Fruit fly (Drosophila melanogaster) whole organism, embryonic: ENCODE results near the gene dia.

Experiments
- Asciz ChIP-seq: fragments of 200-800 bp; sonication (Bioruptor generic); optimal IDR thresholded peaks from 2 replicates; lab custom pipeline; 2017; ENCODE audit warnings: missing biosample characterization, mild to moderate bottlenecking, missing genetic modification characterization, missing genetic modification reagents
- Bdp1 ChIP-seq: fragments of 200-800 bp; sonication (Bioruptor generic); optimal IDR thresholded peaks from 3 replicates; lab custom pipeline; 2016; ENCODE audit warnings: missing biosample characterization, missing genetic modification characterization
- CG11398 ChIP-seq: fragments of 200-800 bp; sonication (Bioruptor generic); optimal IDR thresholded peaks from 2 replicates; lab custom pipeline; 2016; ENCODE audit warnings: missing biosample characterization, missing genetic modification characterization
- CG14667 ChIP-seq: fragments of 200-800 bp; sonication (Bioruptor generic); IDR thresholded peaks from 2 replicates; pipeline ENCODE4 v1.3.6; 2022; ENCODE audit warnings: missing biosample characterization, missing genetic modification characterization
- CG17186 ChIP-seq: fragments of 200-800 bp; sonication (Bioruptor generic); optimal IDR thresholded peaks from 3 replicates; lab custom pipeline; 2017; ENCODE audit warnings: missing biosample characterization, missing genetic modification reagents, missing genetic modification characterization
- CG17361 ChIP-seq: fragments of 200-800 bp; sonication (Bioruptor generic); IDR thresholded peaks from 3 replicates; pipeline ENCODE4 v1.3.6; 2022; ENCODE audit warnings: missing biosample characterization, missing genetic modification characterization
- CG18764 ChIP-seq: fragments of 200-800 bp; sonication (Bioruptor generic); optimal IDR thresholded peaks from 3 replicates; lab custom pipeline; 2016; ENCODE audit warnings: missing biosample characterization, missing genetic modification characterization
- CG2678 ChIP-seq: fragments of 200-800 bp; sonication (Bioruptor generic); optimal IDR thresholded peaks from 3 replicates; lab custom pipeline; 2019; ENCODE audit warnings: missing biosample characterization, mild to moderate bottlenecking, missing genetic modification characterization, moderate library complexity
- CG4820 ChIP-seq: fragments of 200-800 bp; sonication (Bioruptor generic); optimal IDR thresholded peaks from 3 replicates; lab custom pipeline; 2016; ENCODE audit warnings: missing biosample characterization, missing genetic modification characterization
- CG8478 ChIP-seq: fragments of >200 bp; optimal IDR thresholded peaks from 2 replicates; lab custom pipeline; 2018
- CG8765 ChIP-seq: fragments of 200-800 bp; sonication (Bioruptor generic); IDR thresholded peaks from 2 replicates; pipeline ENCODE4 v1.3.6; 2022; ENCODE audit warnings: missing biosample characterization, missing genetic modification characterization
- D19A ChIP-seq: fragments of 200-800 bp; optimal IDR thresholded peaks from 3 replicates; lab custom pipeline; 2019; ENCODE audit warnings: missing biosample characterization, mild to moderate bottlenecking, missing genetic modification characterization, moderate library complexity
- D19B ChIP-seq: fragments of 200-800 bp; sonication (Bioruptor generic); optimal IDR thresholded peaks from 2 replicates; lab custom pipeline; 2017; ENCODE audit warnings: missing biosample characterization, mild to moderate bottlenecking, missing genetic modification characterization
- Drgx ChIP-seq: fragments of 200-800 bp; sonication (Bioruptor generic); IDR thresholded peaks from 2 replicates; pipeline ENCODE4 v1.3.6; 2022; ENCODE audit warnings: missing biosample characterization, missing genetic modification characterization
- E2f2 ChIP-seq: fragments of 200-800 bp; sonication (Bioruptor generic); IDR thresholded peaks from 2 replicates; pipeline ENCODE4 v1.3.6; 2022; ENCODE audit warnings: missing biosample characterization, missing genetic modification characterization
- HLH54F ChIP-seq: fragments of 200-800 bp; sonication (Bioruptor generic); optimal IDR thresholded peaks from 3 replicates; lab custom pipeline; 2016; ENCODE audit warnings: missing biosample characterization, missing genetic modification characterization
- Hmr ChIP-seq: fragments of 200-800 bp; sonication (Bioruptor generic); optimal IDR thresholded peaks from 3 replicates; lab custom pipeline; 2017; ENCODE audit warnings: mild to moderate bottlenecking, missing biosample characterization, missing genetic modification reagents, missing genetic modification characterization
- Hr3 ChIP-seq: fragments of 200-800 bp; sonication (Bioruptor generic); optimal IDR thresholded peaks from 3 replicates; lab custom pipeline; 2016; ENCODE audit warnings: missing biosample characterization, missing genetic modification characterization
- Hr78 ChIP-seq, 2 experiments: fragments of 200-800 bp in 1 of 2; fragments of >200 bp in 1 of 2; sonication (Bioruptor generic) in 1 of 2; optimal IDR thresholded peaks; 2 replicates each; lab custom pipeline; 2017 to 2019; ENCODE audit warnings: missing biosample characterization in 2 of 2, missing genetic modification characterization in 2 of 2, mild to moderate bottlenecking in 1 of 2, moderate library complexity in 1 of 2
- NK7.1 ChIP-seq: fragments of 200-800 bp; sonication (Bioruptor generic); optimal IDR thresholded peaks from 3 replicates; lab custom pipeline; 2016; ENCODE audit warnings: missing biosample characterization, missing genetic modification characterization
- PHDP ChIP-seq: fragments of 200-800 bp; sonication (Bioruptor generic); optimal IDR thresholded peaks from 3 replicates; lab custom pipeline; 2018; ENCODE audit warnings: missing biosample characterization, mild to moderate bottlenecking, missing genetic modification characterization, moderate library complexity
- Side ChIP-seq: fragments of 200-800 bp; sonication (Bioruptor generic); optimal IDR thresholded peaks from 2 replicates; lab custom pipeline; 2016; ENCODE audit warnings: missing biosample characterization, missing genetic modification characterization
- Sin3A ChIP-seq: fragments of >200 bp; optimal IDR thresholded peaks from 2 replicates; lab custom pipeline; 2018
- Sry-β ChIP-seq: fragments of 200-800 bp; sonication (Bioruptor generic); optimal IDR thresholded peaks from 2 replicates; lab custom pipeline; 2018; ENCODE audit warnings: missing biosample characterization, mild to moderate bottlenecking, missing genetic modification characterization, moderate library complexity
- Ssrp ChIP-seq: fragments of 200-800 bp; sonication (Bioruptor generic); optimal IDR thresholded peaks from 2 replicates; lab custom pipeline; 2018; ENCODE audit warnings: missing biosample characterization, mild to moderate bottlenecking, missing genetic modification characterization, moderate library complexity
- Xbp1 ChIP-seq: fragments of 200-800 bp; sonication (Bioruptor generic); optimal IDR thresholded peaks from 3 replicates; lab custom pipeline; 2016; ENCODE audit warnings: missing biosample characterization, mild to moderate bottlenecking, missing genetic modification characterization
- ara ChIP-seq: fragments of 200-800 bp; sonication (Bioruptor generic); IDR thresholded peaks from 2 replicates; pipeline ENCODE4 v1.3.6; 2022; ENCODE audit warnings: missing biosample characterization, missing genetic modification characterization
- bbx ChIP-seq: fragments of 200-800 bp; sonication (Bioruptor generic); IDR thresholded peaks from 2 replicates; pipeline ENCODE4 v1.3.6; 2022; ENCODE audit warnings: missing biosample characterization, missing genetic modification characterization; ENCODE audit not compliant: partially characterized antibody
- cas ChIP-seq: fragments of 200-800 bp; sonication (Bioruptor generic); IDR thresholded peaks from 2 replicates; pipeline ENCODE4 v1.3.6; 2022; ENCODE audit warnings: missing biosample characterization, missing genetic modification characterization
- croc ChIP-seq: fragments of 200-800 bp; sonication (Bioruptor generic); conservative IDR thresholded peaks from 3 replicates; pipeline ENCODE4 v1.3.6; 2022; ENCODE audit warnings: missing biosample characterization, missing genetic modification characterization
- cwo ChIP-seq: fragments of 200-800 bp; sonication (Bioruptor generic); optimal IDR thresholded peaks from 3 replicates; lab custom pipeline; 2017; ENCODE audit warnings: missing biosample characterization, missing genetic modification characterization, mild to moderate bottlenecking, moderate library complexity, missing genetic modification reagents
- dm ChIP-seq: fragments of 200-800 bp; sonication (Bioruptor generic); optimal IDR thresholded peaks from 3 replicates; lab custom pipeline; 2016; ENCODE audit warnings: missing biosample characterization, missing genetic modification characterization
- emc ChIP-seq: fragments of 200-800 bp; sonication (Bioruptor generic); optimal IDR thresholded peaks from 2 replicates; lab custom pipeline; 2016; ENCODE audit warnings: missing biosample characterization, missing genetic modification characterization
- en ChIP-seq: fragments of 200-800 bp; sonication (Bioruptor generic); optimal IDR thresholded peaks from 2 replicates; lab custom pipeline; 2016; ENCODE audit warnings: missing biosample characterization, missing genetic modification characterization
- fd64A ChIP-seq: fragments of 200-800 bp; sonication (Bioruptor generic); optimal IDR thresholded peaks from 3 replicates; lab custom pipeline; 2018; ENCODE audit warnings: missing biosample characterization, mild to moderate bottlenecking, missing genetic modification characterization
- gfzf ChIP-seq: fragments of 200-800 bp; sonication (Bioruptor generic); optimal IDR thresholded peaks from 2 replicates; lab custom pipeline; 2016; ENCODE audit warnings: missing biosample characterization, mild to moderate bottlenecking, missing genetic modification characterization, moderate library complexity
- hb ChIP-seq: fragments of 200-800 bp; sonication (Bioruptor generic); IDR thresholded peaks from 3 replicates; pipeline ENCODE4 v1.3.6; 2022; ENCODE audit warnings: missing biosample characterization, missing genetic modification characterization; ENCODE audit not compliant: partially characterized antibody
- insv ChIP-seq, 2 experiments: fragments of 200-800 bp; sonication (Bioruptor generic); optimal IDR thresholded peaks; 3 replicates each; lab custom pipeline; 2016 to 2018; ENCODE audit warnings: missing biosample characterization in 2 of 2, missing genetic modification characterization in 2 of 2
- knrl ChIP-seq: fragments of 200-800 bp; sonication (Bioruptor generic); IDR thresholded peaks from 3 replicates; pipeline ENCODE4 v1.3.6; 2022; ENCODE audit warnings: missing biosample characterization, missing genetic modification characterization; ENCODE audit not compliant: partially characterized antibody
- lola ChIP-seq, 3 experiments: fragments of >200 bp in 2 of 3; fragments of 200-800 bp in 1 of 3; sonication (Bioruptor generic) in 1 of 3; optimal IDR thresholded peaks; 2 replicates each; lab custom pipeline; 2017 to 2019; ENCODE audit warnings: missing biosample characterization in 3 of 3, missing genetic modification characterization in 3 of 3, mild to moderate bottlenecking in 1 of 3, moderate library complexity in 1 of 3
- nmo ChIP-seq: fragments of 200-800 bp; sonication (Bioruptor generic); optimal IDR thresholded peaks from 2 replicates; lab custom pipeline; 2018; ENCODE audit warnings: missing biosample characterization, mild to moderate bottlenecking, missing genetic modification characterization, moderate library complexity
- odd ChIP-seq: fragments of 200-800 bp; sonication (Bioruptor generic); optimal IDR thresholded peaks from 2 replicates; lab custom pipeline; 2017; ENCODE audit warnings: missing biosample characterization, mild to moderate bottlenecking, missing genetic modification characterization
- otp ChIP-seq: fragments of 200-800 bp; sonication (Bioruptor generic); IDR thresholded peaks from 3 replicates; pipeline ENCODE4, ENCODE4 v1.3.6; 2022; ENCODE audit warnings: missing biosample characterization, missing genetic modification characterization
- pum ChIP-seq: fragments of 200-800 bp; sonication (Bioruptor generic); optimal IDR thresholded peaks from 2 replicates; lab custom pipeline; 2016; ENCODE audit warnings: missing biosample characterization, missing genetic modification characterization
- shn ChIP-seq: fragments of 200-800 bp; sonication (Bioruptor generic); optimal IDR thresholded peaks from 3 replicates; lab custom pipeline; 2016; ENCODE audit warnings: missing biosample characterization, missing genetic modification characterization
- slou ChIP-seq: fragments of 200-800 bp; sonication (Bioruptor generic); optimal IDR thresholded peaks from 3 replicates; lab custom pipeline; 2016; ENCODE audit warnings: missing biosample characterization, missing genetic modification characterization
- unpg ChIP-seq: fragments of 200-800 bp; sonication (Bioruptor generic); optimal IDR thresholded peaks from 3 replicates; lab custom pipeline; 2018; ENCODE audit warnings: missing biosample characterization, mild to moderate bottlenecking, missing genetic modification characterization, moderate library complexity
- vnd ChIP-seq: fragments of 200-800 bp; sonication (Bioruptor generic); IDR thresholded peaks from 3 replicates; pipeline ENCODE4 v1.3.6; 2022; ENCODE audit warnings: missing biosample characterization, missing genetic modification characterization; ENCODE audit not compliant: partially characterized antibody
- zen2 ChIP-seq: fragments of 200-800 bp; sonication (Bioruptor generic); IDR thresholded peaks from 3 replicates; pipeline ENCODE4 v1.3.6; 2022; ENCODE audit warnings: missing biosample characterization, missing genetic modification characterization; ENCODE audit not compliant: partially characterized antibody
- zf30C ChIP-seq: fragments of 200-800 bp; sonication (Bioruptor generic); optimal IDR thresholded peaks from 3 replicates; lab custom pipeline; 2018; ENCODE audit warnings: missing biosample characterization, mild to moderate bottlenecking, missing genetic modification characterization

The dia gene

DNA sequence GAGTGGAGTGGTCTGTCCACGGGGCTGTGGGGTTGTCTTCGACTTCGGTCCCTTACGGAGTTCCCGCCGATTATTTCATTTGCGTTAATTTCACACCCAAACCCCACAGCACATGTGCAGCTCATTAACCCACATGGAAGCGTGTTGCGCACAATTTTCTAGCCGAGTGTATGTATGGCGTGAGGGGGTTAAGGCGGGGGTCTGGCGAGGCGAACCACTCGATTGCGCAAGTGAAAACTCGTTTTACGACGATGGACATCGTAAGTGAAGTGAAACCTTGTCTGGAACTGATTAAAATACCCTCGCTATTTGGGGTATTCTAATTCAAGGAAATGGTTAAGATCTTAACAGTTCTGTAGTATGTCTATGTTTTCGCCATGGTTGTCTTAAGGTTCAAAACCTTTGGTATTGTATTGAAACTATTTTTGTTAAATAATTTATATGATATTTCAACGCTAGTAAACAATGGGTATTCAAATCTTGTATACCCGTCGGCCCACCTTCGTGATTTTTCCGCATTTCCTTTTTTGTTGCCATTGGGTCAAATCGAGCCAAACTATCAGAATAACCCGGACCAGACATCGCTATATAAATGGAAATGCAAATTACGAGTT is 53.2 kb downstream of the dia start (continued):
- TF ChIP-seq Sin3A (lab: Kevin White, UChicago) (no peak), Sry-β (no peak), D19A (peak; percentile 68), Bdp1 (no peak), NK7.1 (GFP tag; lab: Kevin White, UChicago) (no peak), CG17186 (GFP tag; lab: Kevin White, UChicago) (no peak), knrl (GFP tag; lab: Robert Waterston, UW) (no peak), CG2678 (peak; percentile 66), shn (GFP tag; lab: Kevin White, UChicago) (no peak), vnd (GFP tag; lab: Robert Waterston, UW) (no peak), odd (GFP tag; lab: Kevin White, UChicago) (peak; percentile 7), zen2 (GFP tag; lab: Robert Waterston, UW) (no peak), lola (GFP tag; optimal IDR thresholded peaks at IDR 0.05; lab: Kevin White, UChicago) (no peak), Xbp1 (GFP tag; lab: Kevin White, UChicago) (peak; percentile 52), gfzf (no peak), slou (no peak), PHDP (tag; lab: Kevin White, UChicago) (peak; percentile 44), otp (no peak), CG17361 (GFP tag; lab: Robert Waterston, UW) (peak; percentile 64; the same call in 1 of the 3 replicates), CG8765 (GFP tag; lab: Robert Waterston, UW) (no peak), pum (GFP tag; lab: Kevin White, UChicago) (no peak), hb (no peak), CG4820 (peak; percentile 41), Side (GFP tag; lab: Kevin White, UChicago) (no peak), fd64A (GFP tag; lab: Kevin White, UChicago) (no peak), dm (GFP tag; lab: Kevin White, UChicago) (no peak), ara (GFP tag; lab: Robert Waterston, UW) (no peak; the same call in 1 of the 2 replicates), CG8478 (lab: Kevin White, UChicago) (no peak), CG11398 (GFP tag; lab: Kevin White, UChicago) (no peak), Hr3 (peak; percentile 21), nmo (GFP tag; lab: Kevin White, UChicago) (peak; percentile 58), bbx (GFP tag; lab: Robert Waterston, UW) (no peak), en (GFP tag; lab: Kevin White, UChicago) (no peak), cwo (GFP tag; lab: Kevin White, UChicago) (peak; percentile 38), CG14667 (GFP tag; lab: Robert Waterston, UW) (0 out of 2 replicates have a peak, but pooled peaks have one; percentile 30), emc (GFP tag; lab: Kevin White, UChicago) (no peak), Ssrp (tag; lab: Kevin White, UChicago) (peak; percentile 46), Hr78 (GFP tag; optimal IDR thresholded peaks at IDR 0.05; lab: Kevin White, UChicago) (peak in 1 of 2 experiments; percentile 50), unpg (GFP tag; lab: Kevin White, UChicago) (peak; percentile 58), HLH54F (GFP tag; lab: Kevin White, UChicago) (no peak), croc (GFP tag; lab: Robert Waterston, UW) (no peak), insv (GFP tag; optimal IDR thresholded peaks at IDR 0.05; lab: Kevin White, UChicago) (no peak), CG18764 (GFP tag; lab: Kevin White, UChicago) (no peak), Drgx (peak; percentile 87), Hmr (GFP tag; lab: Kevin White, UChicago) (peak; percentile 42), cas (no peak), zf30C (GFP tag; lab: Kevin White, UChicago) (no peak), E2f2 (peak; percentile 59), Asciz (GFP tag; lab: Kevin White, UChicago) (peak; percentile 66), D19B (GFP tag; lab: Kevin White, UChicago) (peak; percentile 62)
